Worm (Caenorhabditis elegans) whole organism, L4 larva: ENCODE results near the gene sri-74.
"Not testable (repeated sequence)": the region's sequence is repeated elsewhere in the genome, so short reads cannot be mapped to it uniquely, and the experiment has no call there.

ENCODE experiments used
- T26A8.4 ChIP-seq: fragments of 200-800 bp; sonication (Bioruptor generic); IDR thresholded peaks from 2 replicates; pipeline ENCODE4 v1.3.6; 2022; ENCODE audit warnings: missing genetic modification characterization, missing compliant biosample characterization
- Y105C5A.15 ChIP-seq: fragments of 200-800 bp; sonication (Bioruptor generic); IDR thresholded peaks from 2 replicates; pipeline ENCODE4 v1.3.6; 2022; ENCODE audit warnings: missing genetic modification characterization, missing compliant biosample characterization
- ZK337.2 ChIP-seq: fragments of 200-800 bp; sonication (Bioruptor generic); IDR thresholded peaks from 2 replicates; pipeline ENCODE4 v1.3.6; 2022; ENCODE audit warnings: missing genetic modification reagents, missing genetic modification characterization, missing compliant biosample characterization
- aha-1 ChIP-seq: fragments of 150-350 bp; peaks from one replicate; lab custom pipeline; 2014; ENCODE audit warnings: missing biosample characterization, missing genetic modification characterization
- arid-1 ChIP-seq: fragments of 200-800 bp; sonication (Bioruptor generic); conservative IDR thresholded peaks from 2 replicates; pipeline ENCODE4 v1.3.6; 2022; ENCODE audit warnings: missing genetic modification reagents, missing genetic modification characterization, missing compliant biosample characterization
- ces-1 ChIP-seq: fragments of 150-350 bp; sonication (generic microtip); optimal IDR thresholded peaks from 4 replicates; lab custom pipeline; 2014; ENCODE audit warnings: missing biosample characterization, missing genetic modification reagents, missing genetic modification characterization
- ctbp-1 ChIP-seq: fragments of 200-800 bp; sonication (Bioruptor generic); IDR thresholded peaks from 2 replicates; pipeline ENCODE4 v1.3.6; 2022; ENCODE audit warnings: missing genetic modification reagents, missing genetic modification characterization, missing compliant biosample characterization
- daf-12 ChIP-seq: fragments of 150-350 bp; optimal IDR thresholded peaks from 2 replicates; lab custom pipeline; 2014; ENCODE audit warnings: missing biosample characterization, missing genetic modification reagents, missing genetic modification characterization
- daf-16 ChIP-seq, 3 experiments: sonication (generic microtip); optimal IDR thresholded peaks; 2 replicates each; lab custom pipeline; 2016 to 2017; ENCODE audit warnings: missing genetic modification characterization in 3 of 3, missing genetic modification reagents in 3 of 3, mild to moderate bottlenecking in 2 of 3, missing compliant biosample characterization in 2 of 3, missing biosample characterization in 1 of 3, moderate library complexity in 1 of 3
- daf-19 ChIP-seq: fragments of 200-800 bp; sonication (Bioruptor generic); conservative IDR thresholded peaks from 2 replicates; pipeline ENCODE4 v1.3.6; 2022; ENCODE audit warnings: missing genetic modification characterization, missing compliant biosample characterization
- dpl-1 ChIP-seq: fragments of 150-350 bp; optimal IDR thresholded peaks from 2 replicates; lab custom pipeline; 2014; ENCODE audit warnings: missing biosample characterization, missing genetic modification reagents, missing genetic modification characterization
- egl-43 ChIP-seq: fragments of 200-800 bp; sonication (Bioruptor generic); IDR thresholded peaks from 2 replicates; pipeline ENCODE4 v1.3.6; 2022; ENCODE audit warnings: missing genetic modification reagents, missing genetic modification characterization, missing compliant biosample characterization
- hif-1 ChIP-seq, 2 experiments: sonication (generic microtip); optimal IDR thresholded peaks; 2 replicates each; lab custom pipeline; 2016 to 2017; ENCODE audit warnings: missing compliant biosample characterization in 2 of 2, missing genetic modification characterization in 2 of 2, missing genetic modification reagents in 2 of 2, missing genotype in 2 of 2, mild to moderate bottlenecking in 1 of 2
- hmg-1.1 ChIP-seq: fragments of 200-800 bp; sonication (Bioruptor generic); IDR thresholded peaks from 2 replicates; pipeline ENCODE4 v1.3.6; 2022; ENCODE audit warnings: missing genetic modification reagents, missing genetic modification characterization, missing compliant biosample characterization
- lsy-2 ChIP-seq, 2 experiments: fragments of 150-350 bp in 1 of 2; sonication (generic microtip) in 1 of 2; optimal IDR thresholded peaks; 2 replicates each; lab custom pipeline; 2014 to 2017; ENCODE audit warnings: missing biosample characterization in 2 of 2, missing genetic modification characterization in 2 of 2
- madf-9 ChIP-seq: fragments of 200-800 bp; sonication (Bioruptor generic); conservative IDR thresholded peaks from 2 replicates; pipeline ENCODE4 v1.3.6; 2022; ENCODE audit warnings: missing genetic modification reagents, missing genetic modification characterization, missing compliant biosample characterization
- mdt-29 ChIP-seq: fragments of 200-800 bp; sonication (Bioruptor generic); IDR thresholded peaks from 2 replicates; pipeline ENCODE4 v1.3.6; 2022; ENCODE audit warnings: missing genetic modification reagents, missing genetic modification characterization, missing compliant biosample characterization
- mes-2 ChIP-seq: sonication (generic microtip); optimal IDR thresholded peaks from 2 replicates; lab custom pipeline; 2016; ENCODE audit warnings: missing genotype, mild to moderate bottlenecking, missing genetic modification characterization, missing compliant biosample characterization; ENCODE audit not compliant: poor library complexity, severe bottlenecking
- nhr-6 ChIP-seq: fragments of 150-350 bp; optimal IDR thresholded peaks from 2 replicates; lab custom pipeline; 2014; ENCODE audit warnings: missing biosample characterization, missing genetic modification characterization
- nhr-77 ChIP-seq: fragments of 150-350 bp; optimal IDR thresholded peaks from 2 replicates; lab custom pipeline; 2014; ENCODE audit warnings: missing biosample characterization, missing genetic modification characterization
- php-3 ChIP-seq: fragments of 200-800 bp; sonication (Bioruptor generic); IDR thresholded peaks from 2 replicates; pipeline ENCODE4 v1.3.6; 2022; ENCODE audit warnings: missing genetic modification reagents, missing genetic modification characterization, missing compliant biosample characterization
- rbr-2 ChIP-seq: sonication (generic microtip); optimal IDR thresholded peaks from 2 replicates; lab custom pipeline; 2016; ENCODE audit warnings: missing genotype, missing genetic modification characterization, missing compliant biosample characterization
- set-16 ChIP-seq: fragments of 200-800 bp; sonication (Bioruptor generic); IDR thresholded peaks from 2 replicates; pipeline ENCODE4 v1.3.6; 2022; ENCODE audit warnings: missing genetic modification reagents, missing genetic modification characterization, missing compliant biosample characterization
- skn-1 ChIP-seq: fragments of 150-350 bp; optimal IDR thresholded peaks from 2 replicates; lab custom pipeline; 2014; ENCODE audit warnings: missing biosample characterization, missing genetic modification characterization
- snpc-1.2 ChIP-seq: fragments of 200-800 bp; sonication (Bioruptor generic); IDR thresholded peaks from 2 replicates; pipeline ENCODE4 v1.3.6; 2022; ENCODE audit warnings: missing genetic modification reagents, missing genetic modification characterization, missing compliant biosample characterization
- tag-97 ChIP-seq: fragments of 200-800 bp; sonication (Bioruptor generic); IDR thresholded peaks from 2 replicates; pipeline ENCODE4 v1.3.6; 2022; ENCODE audit warnings: missing genetic modification characterization, missing compliant biosample characterization
- tra-1 ChIP-seq: fragments of 200-800 bp; sonication (Bioruptor generic); IDR thresholded peaks from 2 replicates; pipeline ENCODE4 v1.3.6; 2022; ENCODE audit warnings: missing genetic modification reagents, missing genetic modification characterization, missing compliant biosample characterization
- unc-130 ChIP-seq: sonication (generic microtip); optimal IDR thresholded peaks from 2 replicates; lab custom pipeline; 2016; ENCODE audit warnings: missing genetic modification reagents, missing genetic modification characterization, missing compliant biosample characterization
- unc-62 ChIP-seq, 3 experiments: fragments of 150-350 bp in 1 of 3; sonication (generic microtip); optimal IDR thresholded peaks in 2 of 3; peaks in 1 of 3; 1 replicate in 1 of 3; 2 replicates in 2 of 3; lab custom pipeline; 2014 to 2017; ENCODE audit warnings: missing biosample characterization in 3 of 3, missing genetic modification characterization in 3 of 3, missing genetic modification reagents in 3 of 3, missing genotype in 1 of 3
- zip-11 ChIP-seq: fragments of 200-800 bp; sonication (Bioruptor generic); IDR thresholded peaks from 2 replicates; pipeline ENCODE4 v1.3.6; 2022; ENCODE audit warnings: missing genetic modification characterization, missing compliant biosample characterization
- zip-2 ChIP-seq: fragments of 150-350 bp; optimal IDR thresholded peaks from 2 replicates; lab custom pipeline; 2014; ENCODE audit warnings: missing biosample characterization, missing genetic modification characterization

sri-74 gene

DNA sequence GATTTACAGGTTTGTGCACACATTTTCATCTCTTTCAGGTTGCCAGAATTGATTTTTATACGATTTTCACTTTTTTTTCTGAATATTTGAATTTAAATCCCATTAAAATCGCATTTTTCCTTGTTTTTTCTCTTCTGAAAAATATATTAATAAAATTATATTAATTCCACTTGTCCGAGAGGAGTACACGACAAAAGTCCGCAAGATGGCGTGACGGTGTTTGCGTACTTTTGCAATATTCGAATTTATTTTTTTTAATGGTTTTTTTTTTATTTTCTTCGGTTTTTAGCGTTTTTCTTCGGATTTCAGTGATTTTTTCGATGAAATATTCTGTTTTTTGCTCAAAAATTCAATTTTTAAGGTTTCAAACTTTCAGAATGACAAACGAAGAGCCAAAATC, 18.0 kb downstream of the sri-74 start, which contains the start of gene usp-39 (continued):
- TF ChIP-seq hif-1 (tag; optimal IDR thresholded peaks at IDR 0.05; lab: Kevin White, UChicago) (peak in 1 of 2 experiments; percentile 48), lsy-2 (tag; optimal IDR thresholded peaks at IDR 0.05; lab: Kevin White, UChicago) (peak; percentile 15 to 94), daf-16 (GFP tag; optimal IDR thresholded peaks at IDR 0.05; lab: Kevin White, UChicago) (no peak), daf-16 (tag; optimal IDR thresholded peaks at IDR 0.05; lab: Kevin White, UChicago) (peak; percentile 65), ZK337.2 (GFP tag; lab: Robert Waterston, UW) (peak; percentile 56; the same call in 1 of the 2 replicates), dpl-1 (peak; percentile 86), egl-43 (GFP tag; lab: Robert Waterston, UW) (no peak), ctbp-1 (peak; percentile 48; the same call in 1 of the 2 replicates), arid-1 (GFP tag; lab: Robert Waterston, UW) (0 out of 2 replicates have a peak, but pooled peaks have one; percentile 19), Y105C5A.15 (no peak), snpc-1.2 (GFP tag; lab: Robert Waterston, UW) (peak; percentile 55; the same call in 1 of the 2 replicates), T26A8.4 (GFP tag; lab: Robert Waterston, UW) (peak; percentile 73; the same call in 1 of the 2 replicates), mes-2 (tag; lab: Kevin White, UChicago) (peak; percentile 95), nhr-77 (tag; lab: Kevin White, UChicago) (peak; percentile 85), madf-9 (GFP tag; lab: Robert Waterston, UW) (peak; percentile 61), zip-2 (tag; lab: Kevin White, UChicago) (peak; percentile 18), ces-1 (GFP tag; lab: Kevin White, UChicago) (peak; percentile 93)

DNA sequence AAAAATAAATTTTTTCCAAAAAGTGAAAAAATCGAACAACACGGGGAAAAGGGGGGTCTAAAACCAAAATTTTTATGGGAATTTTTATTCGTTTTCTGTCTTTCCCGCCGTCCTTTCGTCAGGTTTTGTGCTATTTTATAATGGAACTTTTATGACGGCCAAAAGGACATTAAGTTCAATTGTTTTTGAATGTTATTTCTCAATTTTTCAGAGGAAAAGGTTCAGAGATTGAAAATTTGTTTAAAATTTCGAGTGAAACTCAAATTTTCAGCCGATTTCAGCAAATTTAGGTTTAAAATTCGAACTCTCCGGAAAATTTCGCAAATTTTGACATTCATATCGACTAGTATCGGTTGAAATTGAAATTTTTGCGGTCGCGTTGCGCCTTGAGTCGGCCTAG, 19.0 kb downstream of the sri-74 start, which contains the start of gene nep-18:
Gene nep-18 (minus strand): TSS at position 101 of the 400 bp plus-strand sequence.
- no peak for TF ChIP-seq nhr-6 (tag; lab: Kevin White, UChicago)
- no peak for TF ChIP-seq hif-1 (tag; optimal IDR thresholded peaks at IDR 0.05; lab: Kevin White, UChicago)
- TF ChIP-seq mes-2 (tag; lab: Kevin White, UChicago): no peak
- no peak for TF ChIP-seq rbr-2 (tag; lab: Kevin White, UChicago)
- no peak for TF ChIP-seq daf-12 (tag; lab: Kevin White, UChicago)
- TF ChIP-seq unc-130: no peak
- TF ChIP-seq zip-2 (tag; lab: Kevin White, UChicago): no peak
- no peak for TF ChIP-seq tag-97 (GFP tag; lab: Robert Waterston, UW)
- TF ChIP-seq madf-9 (GFP tag; lab: Robert Waterston, UW): no peak
- TF ChIP-seq arid-1 (GFP tag; lab: Robert Waterston, UW): no peak
- no peak for TF ChIP-seq tra-1 (GFP tag; lab: Robert Waterston, UW)
- no peak for TF ChIP-seq mdt-29 (GFP tag; lab: Robert Waterston, UW)

DNA sequence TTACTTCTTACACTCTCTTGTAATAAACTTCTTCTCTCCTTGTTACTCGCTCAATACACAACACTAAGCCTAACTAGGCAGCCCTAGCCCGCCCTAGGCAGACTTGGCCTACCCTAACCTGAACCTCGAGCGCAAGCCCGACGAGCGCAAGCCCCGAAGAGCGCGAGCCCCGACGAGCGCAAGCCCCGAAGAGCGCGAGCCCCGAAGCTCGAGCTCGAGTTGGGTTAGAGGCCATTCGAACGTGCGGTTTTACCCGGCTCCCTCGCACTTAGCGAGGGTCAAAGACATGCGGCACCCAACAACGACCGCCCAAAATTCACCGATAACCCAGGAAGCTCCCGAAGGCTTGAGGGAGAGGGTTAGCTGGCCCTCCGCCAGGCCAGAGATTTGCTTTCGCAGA, 26.6 kb downstream of the sri-74 start:
- peak; percentile 97 for TF ChIP-seq set-16 (GFP tag; lab: Robert Waterston, UW)
- 0 out of 2 replicates have a peak, but pooled peaks have one; percentile 15 for TF ChIP-seq php-3 (GFP tag; lab: Robert Waterston, UW)
- TF ChIP-seq ctbp-1: 0 out of 2 replicates have a peak, but pooled peaks have one; percentile 8
- TF ChIP-seq egl-43 (GFP tag; lab: Robert Waterston, UW): peak; percentile 38; the same call in 1 of the 2 replicates

DNA sequence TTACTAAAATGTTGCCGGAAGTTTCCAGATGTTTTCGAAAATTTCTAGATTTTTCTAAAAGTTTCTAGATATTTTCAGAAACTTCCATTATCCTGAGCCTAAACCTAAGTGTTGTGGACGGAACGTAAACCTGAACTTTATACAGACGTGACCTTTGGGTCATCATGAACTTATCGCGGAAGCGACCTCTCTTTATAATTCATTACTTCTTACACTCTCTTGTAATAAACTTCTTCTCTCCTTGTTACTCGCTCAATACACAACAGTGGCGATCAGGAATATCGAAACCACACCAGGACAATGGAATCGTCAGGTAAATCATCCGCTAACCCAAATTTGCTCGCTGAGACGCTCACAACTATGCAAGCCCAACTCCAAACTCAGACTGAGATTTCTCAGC, 29.3 kb downstream of the sri-74 start, which contains the start of gene K02F6.1:
Gene K02F6.1 (plus strand): TSS at position 301 of the 400 bp plus-strand sequence.
- TF ChIP-seq skn-1 (tag; lab: Kevin White, UChicago); unc-62 (GFP tag; optimal IDR thresholded peaks at IDR 0.05 in 1 of 2; lab: Kevin White, UChicago); unc-62 (tag; optimal IDR thresholded peaks at IDR 0.05; lab: Kevin White, UChicago); hmg-1.1 (GFP tag; lab: Robert Waterston, UW): not testable (repeated sequence)

DNA sequence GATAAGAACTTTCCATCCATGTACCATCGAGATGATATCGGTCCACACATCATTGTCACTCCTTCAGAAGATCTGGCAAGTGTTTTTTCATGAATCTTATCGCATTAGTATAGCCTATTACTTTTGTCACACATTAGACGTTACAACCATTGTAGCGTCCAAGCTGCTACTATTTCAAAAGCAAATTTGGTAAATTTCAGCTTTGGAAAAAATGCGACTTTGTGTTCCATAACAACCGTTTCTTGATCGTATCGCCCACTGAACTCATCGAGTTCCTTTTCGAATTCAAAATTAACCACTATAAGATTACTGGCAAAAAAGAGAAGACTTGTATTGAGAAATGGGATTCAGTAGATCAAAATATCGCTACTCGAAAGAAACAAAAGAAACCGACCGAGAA, 29.9 kb downstream of the sri-74 start:
- no peak for TF ChIP-seq daf-19 (GFP tag; lab: Robert Waterston, UW)
- TF ChIP-seq zip-11: no peak
- TF ChIP-seq unc-62 (GFP tag; optimal IDR thresholded peaks at IDR 0.05 in 1 of 2; lab: Kevin White, UChicago): peak in 1 of 2 experiments; percentile 90
- TF ChIP-seq unc-62 (tag; optimal IDR thresholded peaks at IDR 0.05; lab: Kevin White, UChicago): no peak
- TF ChIP-seq aha-1 (tag; lab: Kevin White, UChicago): peak; percentile 35
